Fruit fly (Drosophila melanogaster) whole organism, embryonic: ENCODE measurements around the gene CG31867.

Experiments used
- Abd-B ChIP-seq: fragments of 200-800 bp; sonication (Bioruptor generic); optimal IDR thresholded peaks from 2 replicates; lab custom pipeline; 2018; ENCODE audit warnings: missing biosample characterization, mild to moderate bottlenecking, missing genetic modification characterization, moderate library complexity
- B-H2 ChIP-seq: fragments of 200-800 bp; sonication (Bioruptor generic); optimal IDR thresholded peaks from 2 replicates; lab custom pipeline; 2018; ENCODE audit warnings: missing biosample characterization, mild to moderate bottlenecking, missing genetic modification characterization
- BtbVII ChIP-seq: fragments of 200-800 bp; sonication (Bioruptor generic); optimal IDR thresholded peaks from 3 replicates; lab custom pipeline; 2017; ENCODE audit warnings: missing biosample characterization, mild to moderate bottlenecking, missing genetic modification characterization
- Bteb2 ChIP-seq: fragments of 200-800 bp; sonication (Bioruptor generic); optimal IDR thresholded peaks from 2 replicates; lab custom pipeline; 2016; ENCODE audit warnings: missing biosample characterization, missing genetic modification characterization
- CG10147 ChIP-seq: fragments of 200-800 bp; sonication (Bioruptor generic); optimal IDR thresholded peaks from 2 replicates; lab custom pipeline; 2019; ENCODE audit warnings: missing biosample characterization, mild to moderate bottlenecking, missing genetic modification characterization, moderate library complexity
- CG10209 ChIP-seq: fragments of 200-800 bp; sonication (Bioruptor generic); optimal IDR thresholded peaks from 3 replicates; lab custom pipeline; 2017; ENCODE audit warnings: missing biosample characterization, mild to moderate bottlenecking, missing genetic modification characterization, missing genetic modification reagents
- CG1024 ChIP-seq: fragments of 200-800 bp; sonication (Bioruptor generic); IDR thresholded peaks from 2 replicates; pipeline ENCODE4 v1.3.6; 2022; ENCODE audit warnings: missing biosample characterization, missing genetic modification characterization
- CG10543 ChIP-seq: fragments of 200-800 bp; sonication (Bioruptor generic); optimal IDR thresholded peaks from 3 replicates; lab custom pipeline; 2017; ENCODE audit warnings: missing biosample characterization, mild to moderate bottlenecking, missing genetic modification characterization, moderate library complexity
- CG11093 ChIP-seq: fragments of 200-800 bp; sonication (Bioruptor generic); IDR thresholded peaks from 3 replicates; pipeline ENCODE4 v1.3.6; 2022; ENCODE audit warnings: missing biosample characterization, missing genetic modification characterization
- CG11504 ChIP-seq: fragments of 200-800 bp; sonication (Bioruptor generic); optimal IDR thresholded peaks from 3 replicates; lab custom pipeline; 2019; ENCODE audit warnings: missing biosample characterization, mild to moderate bottlenecking, missing genetic modification characterization, moderate library complexity
- CG12219 ChIP-seq: fragments of 200-800 bp; sonication (Bioruptor generic); optimal IDR thresholded peaks from 3 replicates; lab custom pipeline; 2018; ENCODE audit warnings: missing biosample characterization, mild to moderate bottlenecking, missing genetic modification characterization
- CG12299 ChIP-seq: fragments of 200-800 bp; sonication (Bioruptor generic); optimal IDR thresholded peaks from 2 replicates; lab custom pipeline; 2018; ENCODE audit warnings: missing biosample characterization, mild to moderate bottlenecking, missing genetic modification characterization
- CG1233 ChIP-seq: fragments of 200-800 bp; sonication (Bioruptor generic); optimal IDR thresholded peaks from 4 replicates; lab custom pipeline; 2018; ENCODE audit warnings: missing biosample characterization, mild to moderate bottlenecking, missing genetic modification characterization
- CG12769 ChIP-seq: fragments of 200-800 bp; sonication (Bioruptor generic); optimal IDR thresholded peaks from 2 replicates; lab custom pipeline; 2019; ENCODE audit warnings: missing biosample characterization, mild to moderate bottlenecking, missing genetic modification characterization, moderate library complexity
- CG13287 ChIP-seq: fragments of 200-800 bp; sonication (Bioruptor generic); IDR thresholded peaks from 2 replicates; pipeline ENCODE4 v1.3.6; 2022; ENCODE audit warnings: missing biosample characterization, missing genetic modification characterization; ENCODE audit not compliant: partially characterized antibody
- CG13624 ChIP-seq: fragments of 200-800 bp; sonication (Bioruptor generic); optimal IDR thresholded peaks from 2 replicates; lab custom pipeline; 2016; ENCODE audit warnings: missing biosample characterization, missing genetic modification characterization
- CG13775 ChIP-seq: fragments of 200-800 bp; sonication (Bioruptor generic); optimal IDR thresholded peaks from 3 replicates; lab custom pipeline; 2017; ENCODE audit warnings: missing biosample characterization, mild to moderate bottlenecking, missing genetic modification characterization
- CG16815 ChIP-seq: fragments of 200-800 bp; sonication (Bioruptor generic); optimal IDR thresholded peaks from 3 replicates; lab custom pipeline; 2017; ENCODE audit warnings: missing biosample characterization, mild to moderate bottlenecking, missing genetic modification characterization
- CG16863 ChIP-seq: fragments of 200-800 bp; sonication (Bioruptor generic); optimal IDR thresholded peaks from 3 replicates; lab custom pipeline; 2016; ENCODE audit warnings: missing biosample characterization, missing genetic modification characterization
- CG17829 ChIP-seq: fragments of 200-800 bp; optimal IDR thresholded peaks from 2 replicates; lab custom pipeline; 2019; ENCODE audit warnings: missing biosample characterization, mild to moderate bottlenecking, missing genetic modification characterization, moderate library complexity
- CG17912 ChIP-seq: fragments of 200-800 bp; sonication (Bioruptor generic); optimal IDR thresholded peaks from 2 replicates; lab custom pipeline; 2018; ENCODE audit warnings: missing biosample characterization, mild to moderate bottlenecking, missing genetic modification characterization
- CG18619 ChIP-seq: fragments of 200-800 bp; sonication (Bioruptor generic); optimal IDR thresholded peaks from 3 replicates; lab custom pipeline; 2017; ENCODE audit warnings: missing biosample characterization, mild to moderate bottlenecking, missing genetic modification characterization
- CG2712 ChIP-seq: fragments of 200-800 bp; optimal IDR thresholded peaks from 3 replicates; lab custom pipeline; 2019; ENCODE audit warnings: missing biosample characterization, mild to moderate bottlenecking, missing genetic modification characterization, moderate library complexity
- CG2889 ChIP-seq: fragments of 200-800 bp; sonication (Bioruptor generic); IDR thresholded peaks from 3 replicates; pipeline ENCODE4 v1.3.6; 2022; ENCODE audit warnings: missing biosample characterization, missing genetic modification characterization
- CG32532 ChIP-seq: fragments of 200-800 bp; sonication (Bioruptor generic); IDR thresholded peaks from 2 replicates; pipeline ENCODE4 v1.3.6; 2022; ENCODE audit warnings: missing biosample characterization, missing genetic modification characterization
- CG32772 ChIP-seq: fragments of 200-800 bp; sonication (Bioruptor generic); IDR thresholded peaks from 2 replicates; pipeline ENCODE4 v1.3.6; 2022; ENCODE audit warnings: missing biosample characterization, missing genetic modification characterization
- CG4424 ChIP-seq: fragments of 200-800 bp; sonication (Bioruptor generic); optimal IDR thresholded peaks from 3 replicates; lab custom pipeline; 2016; ENCODE audit warnings: missing biosample characterization, missing genetic modification characterization
- CG4617 ChIP-seq: fragments of 200-800 bp; sonication (Bioruptor generic); optimal IDR thresholded peaks from 3 replicates; lab custom pipeline; 2016; ENCODE audit warnings: missing biosample characterization, missing genetic modification characterization, borderline replicate concordance
- CG9797 ChIP-seq: fragments of 200-800 bp; sonication (Bioruptor generic); optimal IDR thresholded peaks from 3 replicates; lab custom pipeline; 2018; ENCODE audit warnings: missing biosample characterization, mild to moderate bottlenecking, missing genetic modification characterization
- Dp ChIP-seq: fragments of 200-800 bp; sonication (Bioruptor generic); optimal IDR thresholded peaks from 2 replicates; lab custom pipeline; 2018; ENCODE audit warnings: missing biosample characterization, mild to moderate bottlenecking, missing genetic modification characterization, moderate library complexity
- E2f2 ChIP-seq: fragments of 200-800 bp; sonication (Bioruptor generic); IDR thresholded peaks from 2 replicates; pipeline ENCODE4 v1.3.6; 2022; ENCODE audit warnings: missing biosample characterization, missing genetic modification characterization
- Ets65A ChIP-seq: fragments of 200-800 bp; sonication (Bioruptor generic); peaks from one replicate; lab custom pipeline; 2016; ENCODE audit warnings: missing biosample characterization, missing genetic modification characterization
- Ets97D ChIP-seq: fragments of 200-800 bp; sonication (Bioruptor generic); optimal IDR thresholded peaks from 3 replicates; lab custom pipeline; 2016; ENCODE audit warnings: missing biosample characterization, missing genetic modification characterization
- Fer1 ChIP-seq: fragments of 200-800 bp; sonication (Bioruptor generic); optimal IDR thresholded peaks from 2 replicates; lab custom pipeline; 2017; ENCODE audit warnings: missing biosample characterization, mild to moderate bottlenecking, missing genetic modification characterization
- Fer2 ChIP-seq: fragments of 200-800 bp; sonication (Bioruptor generic); optimal IDR thresholded peaks from 2 replicates; lab custom pipeline; 2018; ENCODE audit warnings: missing biosample characterization, mild to moderate bottlenecking, missing genetic modification characterization, moderate library complexity
- Fer3 ChIP-seq: fragments of 200-800 bp; sonication (Bioruptor generic); optimal IDR thresholded peaks from 2 replicates; lab custom pipeline; 2018; ENCODE audit warnings: missing biosample characterization, mild to moderate bottlenecking, missing genetic modification characterization, moderate library complexity
- Hr39 ChIP-seq: fragments of >200 bp; optimal IDR thresholded peaks from 2 replicates; lab custom pipeline; 2017
- MESR4 ChIP-seq: fragments of 200-800 bp; sonication (Bioruptor generic); optimal IDR thresholded peaks from 2 replicates; lab custom pipeline; 2018; ENCODE audit warnings: missing biosample characterization, mild to moderate bottlenecking, missing genetic modification characterization, moderate library complexity
- Med ChIP-seq: fragments of 200-800 bp; sonication (Bioruptor generic); peaks from one replicate; lab custom pipeline; 2016; ENCODE audit warnings: missing biosample characterization, missing genetic modification characterization, mild to moderate bottlenecking, inconsistent platforms, moderate library complexity
- Taf1 ChIP-seq: fragments of 200-800 bp; sonication (Bioruptor generic); IDR thresholded peaks from 2 replicates; pipeline ENCODE4 v1.3.6; 2022; ENCODE audit warnings: missing biosample characterization, missing genetic modification characterization
- YL-1 ChIP-seq: fragments of 200-800 bp; sonication (Bioruptor generic); optimal IDR thresholded peaks from 3 replicates; lab custom pipeline; 2017; ENCODE audit warnings: missing biosample characterization, mild to moderate bottlenecking, missing genetic modification characterization
- al ChIP-seq: fragments of 200-800 bp; sonication (Bioruptor generic); IDR thresholded peaks from 2 replicates; pipeline ENCODE4 v1.3.6; 2022; ENCODE audit warnings: missing biosample characterization, missing genetic modification characterization
- bsh ChIP-seq, 2 experiments: fragments of 200-800 bp; sonication (Bioruptor generic); optimal IDR thresholded peaks; 2 replicates each; lab custom pipeline; 2017 to 2018; ENCODE audit warnings: mild to moderate bottlenecking in 2 of 2, missing biosample characterization in 2 of 2, missing genetic modification characterization in 2 of 2, moderate library complexity in 1 of 2
- dm ChIP-seq: fragments of 200-800 bp; sonication (Bioruptor generic); optimal IDR thresholded peaks from 3 replicates; lab custom pipeline; 2016; ENCODE audit warnings: missing biosample characterization, missing genetic modification characterization
- dpn ChIP-seq, 2 experiments: fragments of 200-800 bp; sonication (Bioruptor generic); optimal IDR thresholded peaks; 3 replicates each; lab custom pipeline; 2016; ENCODE audit warnings: missing biosample characterization in 2 of 2, missing genetic modification characterization in 2 of 2
- gce ChIP-seq: fragments of 200-800 bp; sonication (Bioruptor generic); IDR thresholded peaks from 3 replicates; pipeline ENCODE4 v1.3.6; 2022; ENCODE audit warnings: missing biosample characterization, missing genetic modification characterization
- gfzf ChIP-seq: fragments of 200-800 bp; sonication (Bioruptor generic); optimal IDR thresholded peaks from 2 replicates; lab custom pipeline; 2016; ENCODE audit warnings: missing biosample characterization, mild to moderate bottlenecking, missing genetic modification characterization, moderate library complexity
- ind ChIP-seq: fragments of 200-800 bp; sonication (Bioruptor generic); optimal IDR thresholded peaks from 3 replicates; lab custom pipeline; 2016; ENCODE audit warnings: missing biosample characterization, missing genetic modification characterization
- sqz ChIP-seq: fragments of 200-800 bp; sonication (Bioruptor generic); optimal IDR thresholded peaks from 3 replicates; lab custom pipeline; 2018; ENCODE audit warnings: missing biosample characterization, mild to moderate bottlenecking, missing genetic modification characterization
- tna ChIP-seq: fragments of 200-800 bp; sonication (Bioruptor generic); IDR thresholded peaks from 2 replicates; pipeline ENCODE4 v1.3.6; 2022; ENCODE audit warnings: missing biosample characterization, missing genetic modification characterization; ENCODE audit not compliant: partially characterized antibody
- wdn ChIP-seq: fragments of 200-800 bp; sonication (Bioruptor generic); IDR thresholded peaks from 2 replicates; pipeline ENCODE4 v1.3.6; 2022; ENCODE audit warnings: missing biosample characterization, missing genetic modification characterization

The CG31867 gene

dm6 chr2L:11178826-11179391, 33.7 kb upstream of the CG31867 start, which contains the start of gene Boh2 (continued):
- TF ChIP-seq CG16863 (GFP tag; lab: Kevin White, UChicago) (no peak), Fer1 (no peak), CG32772 (no peak), tna (GFP tag; lab: Robert Waterston, UW) (no peak), ind (GFP tag; lab: Kevin White, UChicago) (no peak), CG13775 (GFP tag; lab: Kevin White, UChicago) (no peak), CG12769 (tag; lab: Kevin White, UChicago) (no peak), CG16815 (GFP tag; lab: Kevin White, UChicago) (no peak), Bteb2 (GFP tag; lab: Kevin White, UChicago) (no peak), MESR4 (GFP tag; lab: Kevin White, UChicago) (peak; percentile 47), CG17912 (GFP tag; lab: Kevin White, UChicago) (no peak), CG13624 (GFP tag; lab: Kevin White, UChicago) (no peak), CG10209 (no peak), CG1024 (GFP tag; lab: Robert Waterston, UW) (no peak), Dp (GFP tag; lab: Kevin White, UChicago) (peak; percentile 90), gce (GFP tag; lab: Robert Waterston, UW) (no peak), dm (GFP tag; lab: Kevin White, UChicago) (no peak), bsh (GFP tag; optimal IDR thresholded peaks at IDR 0.05; lab: Kevin White, UChicago) (no peak), gfzf (GFP tag; lab: Kevin White, UChicago) (peak; percentile 85), CG9797 (GFP tag; lab: Kevin White, UChicago) (peak; percentile 78), CG10147 (no peak), wdn (no peak), dpn (GFP tag; optimal IDR thresholded peaks at IDR 0.05; lab: Kevin White, UChicago) (no peak), CG2712 (tag; lab: Kevin White, UChicago) (no peak), al (GFP tag; lab: Robert Waterston, UW) (no peak), CG4424 (GFP tag; lab: Kevin White, UChicago) (no peak), CG12219 (GFP tag; lab: Kevin White, UChicago) (no peak), YL-1 (GFP tag; lab: Kevin White, UChicago) (peak; percentile 7), Ets65A (peak; percentile 11), CG17829 (tag; lab: Kevin White, UChicago) (no peak), Fer3 (no peak), CG32532 (GFP tag; lab: Robert Waterston, UW) (no peak), CG11093 (GFP tag; lab: Robert Waterston, UW) (no peak), CG10543 (no peak), Abd-B (GFP tag; lab: Kevin White, UChicago) (no peak), BtbVII (GFP tag; lab: Kevin White, UChicago) (no peak), Med (GFP tag; lab: Kevin White, UChicago) (peak; percentile 27), CG2889 (GFP tag; lab: Robert Waterston, UW) (no peak), Fer2 (tag; lab: Kevin White, UChicago) (no peak), CG1233 (no peak), CG12299 (tag; lab: Kevin White, UChicago) (no peak), CG18619 (GFP tag; lab: Kevin White, UChicago) (no peak), CG13287 (GFP tag; lab: Robert Waterston, UW) (0 out of 2 replicates have a peak, but pooled peaks have one; percentile 20), Ets97D (no peak), CG4617 (GFP tag; lab: Kevin White, UChicago) (peak; percentile 81), E2f2 (peak; percentile 93), B-H2 (GFP tag; lab: Kevin White, UChicago) (no peak), CG11504 (tag; lab: Kevin White, UChicago) (peak; percentile 19), sqz (GFP tag; lab: Kevin White, UChicago) (peak; percentile 74), Taf1 (no peak), Hr39 (no peak)
